Worm (Caenorhabditis elegans): ENCODE results near the gene ZK593.2.

DNA sequence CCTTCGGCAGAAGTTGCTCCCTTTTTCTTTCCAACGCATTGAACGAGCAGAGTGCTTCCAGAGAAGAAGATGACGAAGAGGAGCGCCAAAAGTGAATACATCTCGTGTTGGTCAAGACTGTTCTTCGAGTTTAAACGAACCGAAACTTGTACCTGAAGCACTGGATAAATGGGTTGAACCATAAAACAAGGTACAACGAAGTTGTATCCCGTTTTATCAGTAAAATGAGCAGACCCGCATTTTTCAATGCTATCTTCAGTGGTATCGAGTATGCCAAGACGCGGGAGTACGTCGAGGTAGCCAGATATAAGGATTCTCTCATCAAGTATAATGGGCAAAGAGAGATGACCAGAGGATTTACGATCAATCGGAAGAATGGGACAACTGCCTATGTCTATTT lies 25.9 kb upstream of the ZK593.2 start, which contains the start of gene F13E9.16:
- no peak for TF ChIP-seq ztf-29 (GFP tag; IDR thresholded peaks at IDR 0.05)
- no peak for TF ChIP-seq T22C8.4 (GFP tag; IDR thresholded peaks at IDR 0.05)
- TF ChIP-seq tab-1 (GFP tag; IDR thresholded peaks at IDR 0.05) = no peak

All from whole organism, midembryonic.